Worm (Caenorhabditis elegans): ENCODE measurements around the gene tbc-6.

The tbc-6 gene

ce11 chrII:6801262-6801661 lies 46.7 kb upstream of the tbc-6 start:
- no peak for TF ChIP-seq elt-3 (tag; optimal IDR thresholded peaks at IDR 0.05)
- no peak for TF ChIP-seq isw-1 (GFP tag; IDR thresholded peaks at IDR 0.05)

DNA sequence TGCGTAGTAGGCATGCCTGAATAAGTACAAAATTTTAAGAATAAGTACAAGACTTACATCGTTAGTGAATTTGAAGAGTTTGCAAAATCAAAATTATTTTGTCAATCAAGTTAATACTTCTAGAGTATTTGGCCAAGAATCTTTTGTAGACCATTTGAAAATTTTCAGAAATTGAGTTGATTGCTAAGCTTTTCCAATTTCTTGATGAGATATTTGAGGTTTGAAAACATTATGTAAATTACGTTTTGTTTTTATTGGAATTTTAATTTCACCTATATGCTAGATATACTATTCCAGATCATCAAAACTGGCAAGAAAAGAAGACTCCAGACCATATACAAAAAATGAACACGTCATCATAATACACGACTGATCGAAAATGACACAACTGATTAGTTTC lies 44.9 kb upstream of the tbc-6 start, which contains the start of gene tab-1:
Gene tab-1, plus strand, starts transcription at position 301 of the 400 bp plus-strand sequence.
- TF ChIP-seq hlh-4 (tag; optimal IDR thresholded peaks at IDR 0.05) (no peak), fkh-8 (tag; optimal IDR thresholded peaks at IDR 0.05) (no peak), nhr-12 (tag; optimal IDR thresholded peaks at IDR 0.05) (no peak), sox-4 (tag; optimal IDR thresholded peaks at IDR 0.05) (no peak), tlp-1 (tag; optimal IDR thresholded peaks at IDR 0.05) (no peak), ztf-4 (tag; optimal IDR thresholded peaks at IDR 0.05) (no peak), swsn-7 (tag; optimal IDR thresholded peaks at IDR 0.05) (no peak), egl-13 (tag; optimal IDR thresholded peaks at IDR 0.05) (no peak), lin-35 (GFP tag; optimal IDR thresholded peaks at IDR 0.05) (no peak), ceh-88 (GFP tag; IDR thresholded peaks at IDR 0.05) (no peak), aly-2 (tag; optimal IDR thresholded peaks at IDR 0.05) (no peak), unc-86 (tag; optimal IDR thresholded peaks at IDR 0.05) (no peak), dpl-1 (GFP tag; optimal IDR thresholded peaks at IDR 0.05) (no peak), unc-62 (GFP tag; optimal IDR thresholded peaks at IDR 0.05) (no peak), mab-9 (GFP tag; IDR thresholded peaks at IDR 0.05) (no peak)

ce11 chrII:6807162-6807561 lies 40.8 kb upstream of the tbc-6 start, which contains the start of gene F31E8.5:
Gene F31E8.5, minus strand, starts transcription at chrII:6807262.
- TF ChIP-seq snpc-4 (tag; optimal IDR thresholded peaks at IDR 0.05) (no peak), nhr-12 (tag; optimal IDR thresholded peaks at IDR 0.05) (no peak), alr-1 (tag; optimal IDR thresholded peaks at IDR 0.05; ENCODE audit: borderline replicate concordance) (no peak), F16B12.6 (tag; optimal IDR thresholded peaks at IDR 0.05) (no peak), ztf-11 (tag; optimal IDR thresholded peaks at IDR 0.05) (no peak), sox-4 (tag; optimal IDR thresholded peaks at IDR 0.05) (no peak), lin-13 (GFP tag; optimal IDR thresholded peaks at IDR 0.05) (no peak), unc-30 (tag; optimal IDR thresholded peaks at IDR 0.05) (no peak), mdl-1 (tag; optimal IDR thresholded peaks at IDR 0.05) (no peak), C34B4.2 (tag; optimal IDR thresholded peaks at IDR 0.05) (no peak), lin-39 (tag; optimal IDR thresholded peaks at IDR 0.05) (no peak), nhr-71 (tag; optimal IDR thresholded peaks at IDR 0.05) (no peak), egl-27 (tag; optimal IDR thresholded peaks at IDR 0.05) (no peak), unc-62 (GFP tag; optimal IDR thresholded peaks at IDR 0.05) (no peak)

DNA sequence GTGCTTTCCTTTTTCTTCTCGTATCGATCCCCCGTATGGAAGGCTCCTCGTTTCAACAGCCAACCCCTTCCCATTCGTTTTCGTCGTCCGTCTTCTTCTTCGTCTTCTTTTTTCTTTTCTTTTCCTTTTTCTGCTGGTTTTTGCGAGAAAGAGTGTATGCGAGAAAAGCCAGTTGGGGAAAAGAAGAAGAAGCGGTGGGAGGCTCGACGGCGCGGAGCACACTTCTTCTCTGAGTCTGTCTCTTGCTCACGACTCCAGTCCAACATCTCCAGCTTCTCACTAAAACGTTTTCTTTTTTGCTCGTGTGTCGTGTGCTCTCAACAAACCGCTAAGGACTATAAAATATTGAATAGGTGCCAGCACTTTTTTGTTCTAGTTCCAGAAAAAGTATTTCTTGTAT lies 39.4 kb upstream of the tbc-6 start:
- TF ChIP-seq nhr-76 (tag; optimal IDR thresholded peaks at IDR 0.05) (no peak), ceh-82 (tag; optimal IDR thresholded peaks at IDR 0.05) (peak in 1 of 3 experiments; percentile 31), aha-1 (tag; optimal IDR thresholded peaks at IDR 0.05) (no peak), lin-35 (GFP tag; optimal IDR thresholded peaks at IDR 0.05) (peak in 1 of 2 experiments; percentile 5), ces-1 (GFP tag; optimal IDR thresholded peaks at IDR 0.05) (no peak), fkh-10 (GFP tag; optimal IDR thresholded peaks at IDR 0.05) (peak; percentile 12), swsn-7 (tag; optimal IDR thresholded peaks at IDR 0.05) (peak; percentile 33), fkh-8 (tag; optimal IDR thresholded peaks at IDR 0.05) (peak; percentile 51), nhr-28 (tag; optimal IDR thresholded peaks at IDR 0.05) (no peak), lsy-2 (tag; optimal IDR thresholded peaks at IDR 0.05) (peak in 1 of 2 experiments; percentile 33), pag-3 (tag; optimal IDR thresholded peaks at IDR 0.05; ENCODE audit: borderline replicate concordance, insufficient read depth) (no peak), dsc-1 (tag; optimal IDR thresholded peaks at IDR 0.05) (no peak), mep-1 (tag; optimal IDR thresholded peaks at IDR 0.05) (peak; percentile 22), unc-86 (tag; optimal IDR thresholded peaks at IDR 0.05) (peak; percentile 16), nhr-71 (tag; optimal IDR thresholded peaks at IDR 0.05) (peak; percentile 20), lin-14 (GFP tag; optimal IDR thresholded peaks at IDR 0.05) (peak; percentile 78), mef-2 (tag; optimal IDR thresholded peaks at IDR 0.05) (no peak), nhr-77 (tag; optimal IDR thresholded peaks at IDR 0.05) (no peak), nhr-47 (tag; optimal IDR thresholded peaks at IDR 0.05) (peak; percentile 29), tbx-2 (tag; optimal IDR thresholded peaks at IDR 0.05) (peak; percentile 21), rnt-1 (tag; optimal IDR thresholded peaks at IDR 0.05) (no peak), ama-1 (optimal IDR thresholded peaks at IDR 0.05) (no peak), ceh-8 (GFP tag; optimal IDR thresholded peaks at IDR 0.05) (no peak), nhr-237 (tag; optimal IDR thresholded peaks at IDR 0.05) (no peak), lin-39 (tag; optimal IDR thresholded peaks at IDR 0.05) (no peak), tlp-1 (tag; optimal IDR thresholded peaks at IDR 0.05) (no peak)

Data from whole organism, L1 larva.